Worm (Caenorhabditis elegans) whole organism, L4/young adult: Measurements from ENCODE around the gene hda-6.
"Not testable (repeated sequence)": the region's sequence is repeated elsewhere in the genome, so short reads cannot be mapped to it uniquely, and the experiment has no call there.

Experiments
- W03F9.2 ChIP-seq: fragments of 150-350 bp; optimal IDR thresholded peaks from 2 replicates; lab custom pipeline; 2014; ENCODE audit warnings: missing biosample characterization, missing genetic modification characterization
- dao-5 ChIP-seq: sonication (generic microtip); optimal IDR thresholded peaks from 2 replicates; lab custom pipeline; 2016; ENCODE audit warnings: missing genotype, missing genetic modification characterization, moderate library complexity, missing compliant biosample characterization
- him-1 ChIP-seq: sonication (generic microtip); optimal IDR thresholded peaks from 2 replicates; lab custom pipeline; 2016; ENCODE audit warnings: missing genotype, missing genetic modification reagents, missing genetic modification characterization, missing compliant biosample characterization

hda-6 gene

ce11 chrIV:5350480-5351193 lies 13.5 kb downstream of the hda-6 start, which contains the start of gene gba-4:
Gene gba-4, minus strand, starts transcription at chrIV:5350897.
- TF ChIP-seq W03F9.2; him-1 (tag; lab: Kevin White, UChicago); dao-5 (tag; lab: Kevin White, UChicago): not testable (repeated sequence)

- TF ChIP-seq him-1 (tag; lab: Kevin White, UChicago) (no peak), W03F9.2 (peak; percentile 10), dao-5 (tag; lab: Kevin White, UChicago) (no peak)
Observed at ce11 chrIV:5344168-5344567, 19.9 kb downstream of the hda-6 start.

ce11 chrIV:5339255-5339654 lies 24.9 kb downstream of the hda-6 start, which contains the start of gene Y4C6B.2:
Gene Y4C6B.2, plus strand, starts transcription at chrIV:5339574.
- TF ChIP-seq dao-5 (tag; lab: Kevin White, UChicago) (no peak), him-1 (tag; lab: Kevin White, UChicago) (no peak), W03F9.2 (no peak)

- TF ChIP-seq dao-5 (tag; lab: Kevin White, UChicago) (no peak), W03F9.2 (no peak), him-1 (tag; lab: Kevin White, UChicago) (no peak)
Observed at ce11 chrIV:5337649-5338048, 26.5 kb downstream of the hda-6 start.

ce11 chrIV:5334518-5334917 lies 29.6 kb downstream of the hda-6 start:
- TF ChIP-seq dao-5 (tag; lab: Kevin White, UChicago) (peak; percentile 22), him-1 (tag; lab: Kevin White, UChicago) (no peak)

ce11 chrIV:5333484-5333883 lies 30.6 kb downstream of the hda-6 start:
- no peak for TF ChIP-seq W03F9.2
- TF ChIP-seq him-1 (tag; lab: Kevin White, UChicago) = no peak
- TF ChIP-seq dao-5 (tag; lab: Kevin White, UChicago) = no peak

ce11 chrIV:5332178-5332577 lies 31.9 kb downstream of the hda-6 start, which contains the start of gene Y4C6B.3:
Gene Y4C6B.3, plus strand, starts transcription at chrIV:5332478.
- TF ChIP-seq him-1 (tag; lab: Kevin White, UChicago) = no peak
- TF ChIP-seq dao-5 (tag; lab: Kevin White, UChicago) = no peak
- no peak for TF ChIP-seq W03F9.2

ce11 chrIV:5326144-5326543 lies 38.0 kb downstream of the hda-6 start, which contains the start of gene Y4C6B.4:
Gene Y4C6B.4, plus strand, starts transcription at chrIV:5326444.
- TF ChIP-seq dao-5 (tag; lab: Kevin White, UChicago) (no peak), him-1 (tag; lab: Kevin White, UChicago) (no peak), W03F9.2 (no peak)

ce11 chrIV:5318835-5319303 lies 45.2 kb downstream of the hda-6 start, which contains the start of gene slc-46A:
Gene slc-46A, plus strand, starts transcription at chrIV:5319253.
- TF ChIP-seq him-1 (tag; lab: Kevin White, UChicago) (no peak), W03F9.2 (no peak), dao-5 (tag; lab: Kevin White, UChicago) (no peak)

- TF ChIP-seq him-1 (tag; lab: Kevin White, UChicago) (no peak), W03F9.2 (no peak), dao-5 (tag; lab: Kevin White, UChicago) (no peak)
Observed at ce11 chrIV:5317106-5317505, 47.0 kb downstream of the hda-6 start.

ce11 chrIV:5316223-5316622 lies 47.9 kb downstream of the hda-6 start, which contains the start of gene msp-65:
Gene msp-65, plus strand, starts transcription at chrIV:5316523.
- not testable (repeated sequence) for TF ChIP-seq him-1 (tag; lab: Kevin White, UChicago); W03F9.2; dao-5 (tag; lab: Kevin White, UChicago)

ce11 chrIV:5313011-5313410 lies 51.1 kb downstream of the hda-6 start, which contains the start of the genes msp-59 and ZK354.2:
Gene msp-59, minus strand, starts transcription at chrIV:5313111.
Gene ZK354.2, plus strand, starts transcription at chrIV:5313405.
- TF ChIP-seq him-1 (tag; lab: Kevin White, UChicago); W03F9.2; dao-5 (tag; lab: Kevin White, UChicago): not testable (repeated sequence)

- TF ChIP-seq dao-5 (tag; lab: Kevin White, UChicago) = no peak
- TF ChIP-seq W03F9.2 = no peak
- no peak for TF ChIP-seq him-1 (tag; lab: Kevin White, UChicago)
Observed at ce11 chrIV:5309742-5310141, 54.4 kb downstream of the hda-6 start, which contains the start of gene ZK354.3. Gene ZK354.3, plus strand, starts transcription at chrIV:5310042.

- not testable (repeated sequence) for TF ChIP-seq W03F9.2; dao-5 (tag; lab: Kevin White, UChicago); him-1 (tag; lab: Kevin White, UChicago)
Observed at ce11 chrIV:5308046-5308643, 56.0 kb downstream of the hda-6 start, which contains the start of the genes ZK354.9 and msp-58. Gene ZK354.9, minus strand, starts transcription at chrIV:5308146. Gene msp-58, plus strand, starts transcription at chrIV:5308593.
